Fruit fly (Drosophila melanogaster): ENCODE measurements around the gene Ctps.
A peak's percentile ranks its signal among the peaks of the same experiment; 100 is the strongest.

Ctps gene

dm6 chr3L:15136659-15137572 lies 39.2 kb downstream of the Ctps start, which contains the start of gene CG12316 (continued):
- TF ChIP-seq sens (GFP tag) = peak; percentile 100
- TF ChIP-seq sens-2 (GFP tag; IDR thresholded peaks at IDR 0.05) = peak; percentile 71
- peak; percentile 77 for TF ChIP-seq H15 (GFP tag; IDR thresholded peaks at IDR 0.05)
- TF ChIP-seq Hsf (GFP tag; optimal IDR thresholded peaks at IDR 0.05) = peak; percentile 93
- TF ChIP-seq fd96Cb (tag; optimal IDR thresholded peaks at IDR 0.05) = peak; percentile 87
- TF ChIP-seq CG4360 (GFP tag; IDR thresholded peaks at IDR 0.05) = 0 out of 2 replicates have a peak, but pooled peaks have one; percentile 7
- TF ChIP-seq ara (GFP tag; IDR thresholded peaks at IDR 0.05) = peak; percentile 88
- peak; percentile 23 for TF ChIP-seq D (optimal IDR thresholded peaks at IDR 0.05)
- TF ChIP-seq D (GFP tag; optimal IDR thresholded peaks at IDR 0.05) = peak; percentile 93
- peak; percentile 94 for TF ChIP-seq CG7786 (GFP tag; optimal IDR thresholded peaks at IDR 0.05)
- TF ChIP-seq Deaf1 (tag; optimal IDR thresholded peaks at IDR 0.05) = peak; percentile 79
- peak; percentile 67 for TF ChIP-seq ash1 (GFP tag; optimal IDR thresholded peaks at IDR 0.05)
- peak; percentile 93 for TF ChIP-seq Xrp1 (GFP tag; IDR thresholded peaks at IDR 0.05)
- peak; percentile 42 for TF ChIP-seq trh (GFP tag; optimal IDR thresholded peaks at IDR 0.05)
- TF ChIP-seq CG10565 (GFP tag; optimal IDR thresholded peaks at IDR 0.05) = peak; percentile 78
- peak; percentile 91 for TF ChIP-seq Atf6 (GFP tag; IDR thresholded peaks at IDR 0.05)
- TF ChIP-seq Lpt (GFP tag; optimal IDR thresholded peaks at IDR 0.05) = no peak
- TF ChIP-seq MTF-1 (GFP tag; optimal IDR thresholded peaks at IDR 0.05; ENCODE audit: borderline replicate concordance) = peak; percentile 78
- peak; percentile 90 for TF ChIP-seq NfI (GFP tag; optimal IDR thresholded peaks at IDR 0.05)
- peak; percentile 95 for TF ChIP-seq gem (tag; optimal IDR thresholded peaks at IDR 0.05)
- peak; percentile 89 for TF ChIP-seq crc (GFP tag; optimal IDR thresholded peaks at IDR 0.05)
- TF ChIP-seq Elba2 (GFP tag; optimal IDR thresholded peaks at IDR 0.05) = peak; percentile 5
- peak; percentile 84 for TF ChIP-seq unc-4 (GFP tag; IDR thresholded peaks at IDR 0.05; ENCODE audit: partially characterized antibody)
- no peak for TF ChIP-seq CG8478 (optimal IDR thresholded peaks at IDR 0.05)
- peak; percentile 88 for TF ChIP-seq CG4707 (GFP tag; optimal IDR thresholded peaks at IDR 0.05)
- peak; percentile 88 for TF ChIP-seq bcd (GFP tag; optimal IDR thresholded peaks at IDR 0.05)
- peak; percentile 83 for TF ChIP-seq CG1647 (GFP tag; optimal IDR thresholded peaks at IDR 0.05)
- TF ChIP-seq CG33213 (GFP tag; optimal IDR thresholded peaks at IDR 0.05) = peak; percentile 92
- TF ChIP-seq ci (GFP tag; IDR thresholded peaks at IDR 0.05) = peak; percentile 93
- peak; percentile 77 for TF ChIP-seq E2f1 (GFP tag; IDR thresholded peaks at IDR 0.05)
- no peak for TF ChIP-seq gfzf (GFP tag; optimal IDR thresholded peaks at IDR 0.05)
- TF ChIP-seq usp (GFP tag; optimal IDR thresholded peaks at IDR 0.05) = no peak
- TF ChIP-seq ac (GFP tag; optimal IDR thresholded peaks at IDR 0.05) = peak; percentile 90
- TF ChIP-seq Pdp1 (GFP tag; optimal IDR thresholded peaks at IDR 0.05) = peak in 1 of 2 experiments; percentile 93
- TF ChIP-seq CG16863 (GFP tag; optimal IDR thresholded peaks at IDR 0.05) = peak; percentile 91
- no peak for TF ChIP-seq pita (GFP tag; optimal IDR thresholded peaks at IDR 0.05)
- TF ChIP-seq CG16815 (GFP tag; optimal IDR thresholded peaks at IDR 0.05) = peak; percentile 85
- TF ChIP-seq dysf (GFP tag; IDR thresholded peaks at IDR 0.05) = peak; percentile 90
- TF ChIP-seq CG11456 (GFP tag; IDR thresholded peaks at IDR 0.05) = peak; percentile 73; the same call in 2 of the 3 replicates
- TF ChIP-seq CG9215 (GFP tag; IDR thresholded peaks at IDR 0.05) = peak; percentile 76
- TF ChIP-seq vvl (GFP tag; IDR thresholded peaks at IDR 0.05) = peak; percentile 92
- TF ChIP-seq CG12299 (tag; optimal IDR thresholded peaks at IDR 0.05) = peak; percentile 94
- peak; percentile 92 for TF ChIP-seq CG17361 (GFP tag; IDR thresholded peaks at IDR 0.05)
- TF ChIP-seq CG11695 (GFP tag; IDR thresholded peaks at IDR 0.05) = peak; percentile 89
- TF ChIP-seq ftz-f1 (GFP tag; optimal IDR thresholded peaks at IDR 0.05) = peak; percentile 13
- TF ChIP-seq vnd (GFP tag; IDR thresholded peaks at IDR 0.05; ENCODE audit: partially characterized antibody) = peak; percentile 72
- peak; percentile 45 for TF ChIP-seq pzg (GFP tag; optimal IDR thresholded peaks at IDR 0.05)
- TF ChIP-seq lola (GFP tag; optimal IDR thresholded peaks at IDR 0.05) = peak in 1 of 3 experiments; percentile 96
- TF ChIP-seq Abd-B (GFP tag; optimal IDR thresholded peaks at IDR 0.05) = peak; percentile 77

Measured in whole organism, embryonic.